Fruit fly (Drosophila melanogaster) S2 (cell line): ENCODE data around the gene Cpr76Bc.

Source experiments
- CG8478 ChIP-seq: fragments of >200 bp; optimal IDR thresholded peaks from 2 replicates; lab custom pipeline; 2018
- CTCF ChIP-seq, 2 experiments: fragments of >200 bp; optimal IDR thresholded peaks; 2 replicates each; lab custom pipeline; 2018

dm6 chr3L:19566127-19566526, 45.4 kb downstream of the Cpr76Bc start:
- TF ChIP-seq CTCF (optimal IDR thresholded peaks at IDR 0.05; lab: Kevin White, UChicago) (no peak), CG8478 (lab: Kevin White, UChicago) (no peak)
